Fruit fly (Drosophila melanogaster): ENCODE results near the gene BigH1.

The BigH1 gene

DNA sequence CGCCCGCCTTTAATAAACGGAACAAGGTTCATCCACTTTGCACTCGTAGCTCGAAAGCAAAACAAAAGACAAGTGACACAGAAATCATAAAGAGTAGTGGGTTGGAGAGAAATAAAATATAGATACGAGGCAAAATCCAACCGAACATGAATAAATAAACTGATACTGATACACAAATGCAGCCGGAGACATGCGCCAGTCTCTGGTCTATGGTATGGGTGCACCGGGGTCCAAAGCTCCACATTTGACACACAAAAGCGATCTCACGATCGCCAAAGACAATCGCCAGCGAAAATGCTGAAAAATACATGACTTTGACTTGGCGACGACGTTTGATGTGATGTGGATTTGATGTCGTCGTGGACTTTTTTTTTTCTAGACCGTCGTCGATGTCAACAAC, 42.0 kb downstream of the BigH1 start (continued):
- TF ChIP-seq CG2116 (GFP tag; optimal IDR thresholded peaks at IDR 0.05) (no peak), Trl (optimal IDR thresholded peaks at IDR 0.05) (no peak), Trl (GFP tag; optimal IDR thresholded peaks at IDR 0.05) (no peak), slou (GFP tag; optimal IDR thresholded peaks at IDR 0.05) (no peak), oc (tag; optimal IDR thresholded peaks at IDR 0.05) (peak; percentile 0), Chrac-16 (GFP tag; optimal IDR thresholded peaks at IDR 0.05) (no peak), nom (GFP tag; optimal IDR thresholded peaks at IDR 0.05) (peak; percentile 74), lov (optimal IDR thresholded peaks at IDR 0.05) (no peak), lov (GFP tag; IDR thresholded peaks at IDR 0.05) (no peak), ewg (GFP tag; optimal IDR thresholded peaks at IDR 0.05) (no peak), prd (optimal IDR thresholded peaks at IDR 0.05) (no peak), prd (GFP tag; IDR thresholded peaks at IDR 0.05) (no peak), Hr78 (GFP tag; optimal IDR thresholded peaks at IDR 0.05) (peak in 1 of 2 experiments; percentile 5), corto (GFP tag; optimal IDR thresholded peaks at IDR 0.05) (no peak), CG10209 (GFP tag; optimal IDR thresholded peaks at IDR 0.05) (no peak), CG7987 (GFP tag; optimal IDR thresholded peaks at IDR 0.05) (peak; percentile 43), CG18476 (GFP tag; optimal IDR thresholded peaks at IDR 0.05) (no peak), Lpt (GFP tag; optimal IDR thresholded peaks at IDR 0.05) (no peak), CG16815 (GFP tag; optimal IDR thresholded peaks at IDR 0.05) (no peak), danr (GFP tag; IDR thresholded peaks at IDR 0.05) (no peak), CG11085 (GFP tag; IDR thresholded peaks at IDR 0.05) (no peak), CG15601 (tag; optimal IDR thresholded peaks at IDR 0.05) (no peak), Mes4 (GFP tag; optimal IDR thresholded peaks at IDR 0.05) (no peak), inv (GFP tag; IDR thresholded peaks at IDR 0.05; ENCODE audit: partially characterized antibody) (no peak), HLH4C (GFP tag; IDR thresholded peaks at IDR 0.05; ENCODE audit: partially characterized antibody) (no peak), dati (GFP tag; IDR thresholded peaks at IDR 0.05) (0 out of 2 replicates have a peak, but pooled peaks have one; percentile 4), CG1024 (GFP tag; IDR thresholded peaks at IDR 0.05) (no peak), HLH3B (GFP tag; IDR thresholded peaks at IDR 0.05) (no peak), insv (GFP tag; optimal IDR thresholded peaks at IDR 0.05) (no peak), B-H2 (GFP tag; optimal IDR thresholded peaks at IDR 0.05) (no peak), knrl (GFP tag; IDR thresholded peaks at IDR 0.05; ENCODE audit: partially characterized antibody) (no peak), CG8478 (optimal IDR thresholded peaks at IDR 0.05) (no peak), Hmr (GFP tag; optimal IDR thresholded peaks at IDR 0.05) (no peak), CG13424 (tag; optimal IDR thresholded peaks at IDR 0.05) (no peak), pzg (GFP tag; optimal IDR thresholded peaks at IDR 0.05) (no peak), Xrp1 (GFP tag; IDR thresholded peaks at IDR 0.05) (no peak), ham (GFP tag; IDR thresholded peaks at IDR 0.05) (no peak), Rfx (GFP tag; IDR thresholded peaks at IDR 0.05) (no peak), CG9932 (GFP tag; IDR thresholded peaks at IDR 0.05) (no peak), lab (GFP tag; optimal IDR thresholded peaks at IDR 0.05) (no peak), Mad (GFP tag; optimal IDR thresholded peaks at IDR 0.05) (no peak), crp (GFP tag; optimal IDR thresholded peaks at IDR 0.05) (no peak)

DNA sequence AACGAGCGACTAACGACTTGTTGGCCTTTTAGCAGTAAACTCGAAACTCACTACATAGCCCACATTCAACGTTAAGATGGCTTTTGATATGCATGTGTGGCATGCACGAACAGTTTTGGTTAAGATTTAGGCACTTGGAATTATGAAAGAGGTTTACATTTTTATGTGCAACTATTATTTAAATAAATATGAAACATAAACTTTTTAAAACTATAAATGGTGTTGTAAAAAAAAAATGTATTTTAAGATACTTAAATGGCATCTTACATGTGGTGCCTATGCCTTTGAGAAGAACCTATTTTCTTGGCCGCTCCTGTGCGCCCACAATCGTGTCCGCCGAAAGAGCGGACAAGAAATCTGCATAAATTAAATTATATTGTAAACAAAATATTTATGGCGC, 43.1 kb downstream of the BigH1 start:
- TF ChIP-seq fu2 (GFP tag; optimal IDR thresholded peaks at IDR 0.05) (no peak), CG10321 (GFP tag; IDR thresholded peaks at IDR 0.05) (peak; percentile 36; the same call in 1 of the 2 replicates), ssp (GFP tag; IDR thresholded peaks at IDR 0.05) (no peak), bsh (GFP tag; optimal IDR thresholded peaks at IDR 0.05) (no peak), CG12744 (GFP tag; optimal IDR thresholded peaks at IDR 0.05) (no peak), vnd (GFP tag; IDR thresholded peaks at IDR 0.05; ENCODE audit: partially characterized antibody) (no peak), phol (tag; optimal IDR thresholded peaks at IDR 0.05) (peak; percentile 5), H2.0 (GFP tag; IDR thresholded peaks at IDR 0.05) (peak; percentile 35; the same call in 1 of the 2 replicates), Eip74EF (GFP tag; optimal IDR thresholded peaks at IDR 0.05) (peak in 1 of 2 experiments; percentile 23), Med (GFP tag) (no peak), seq (GFP tag; IDR thresholded peaks at IDR 0.05) (peak; percentile 12; the same call in 1 of the 2 replicates), grau (tag; optimal IDR thresholded peaks at IDR 0.05) (peak; percentile 19)

Measured in whole organism, embryonic.